Fruit fly (Drosophila melanogaster): ENCODE results near the gene Sirt4.
A peak's percentile ranks its signal among the peaks of the same experiment; 100 is the strongest.

The Sirt4 gene

DNA sequence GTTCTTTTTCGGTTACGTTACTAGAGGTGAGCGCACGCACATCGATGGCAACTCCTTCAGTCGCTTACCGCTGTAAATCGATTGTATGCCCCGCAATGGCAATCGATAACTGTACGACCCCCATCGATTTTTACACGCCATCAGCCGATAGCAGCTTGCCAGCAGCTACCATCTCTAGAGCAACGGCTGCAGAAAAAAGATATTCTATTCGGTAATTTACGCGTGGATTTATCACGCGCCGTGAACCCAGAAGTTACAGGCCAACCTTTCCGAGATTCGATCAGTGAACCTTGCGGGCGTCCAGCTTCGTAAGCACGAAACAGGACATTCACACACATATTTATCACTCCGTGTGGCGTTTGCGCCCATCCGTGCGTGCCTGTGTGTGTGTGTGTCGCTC lies at the start of gene Sirt4, which contains the start of gene CG4119:
Gene Sirt4 (minus strand): TSS at position 39 of the 400 bp plus-strand sequence.
Gene CG4119 (plus strand): TSS at position 151 of the 400 bp plus-strand sequence.
- TF ChIP-seq insv (optimal IDR thresholded peaks at IDR 0.05) = no peak
- TF ChIP-seq Myc (optimal IDR thresholded peaks at IDR 0.05) = no peak

dm6 chrX:5714786-5715185 lies 49.0 kb upstream of the Sirt4 start:
- no peak for TF ChIP-seq psq (optimal IDR thresholded peaks at IDR 0.05)
- TF ChIP-seq ttk (optimal IDR thresholded peaks at IDR 0.05) = peak; percentile 99

DNA sequence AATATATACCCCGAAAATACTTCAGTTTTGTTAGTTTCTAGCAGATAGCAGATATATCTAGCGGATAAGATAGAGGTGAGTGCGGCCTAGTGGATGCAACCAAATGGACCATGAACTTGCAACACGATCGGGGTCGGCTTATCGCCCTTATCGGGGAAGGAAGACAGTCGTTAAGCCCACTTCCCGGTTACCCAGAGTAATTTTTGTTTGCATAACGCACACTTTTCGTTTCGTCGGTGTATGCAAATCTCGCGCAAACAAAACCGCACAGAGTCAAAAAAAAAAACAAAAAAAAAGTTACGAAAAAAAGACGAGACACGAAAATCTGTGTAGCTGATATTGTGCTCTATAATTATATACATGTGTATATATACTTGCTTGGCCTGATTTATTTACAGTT lies 47.2 kb upstream of the Sirt4 start:
- TF ChIP-seq Sin3A (optimal IDR thresholded peaks at IDR 0.05) = no peak

- TF ChIP-seq h (optimal IDR thresholded peaks at IDR 0.05) = no peak
- TF ChIP-seq insv (optimal IDR thresholded peaks at IDR 0.05) = no peak
- TF ChIP-seq psq (optimal IDR thresholded peaks at IDR 0.05) = no peak
Observed at dm6 chrX:5705899-5706312, 40.2 kb upstream of the Sirt4 start.

DNA sequence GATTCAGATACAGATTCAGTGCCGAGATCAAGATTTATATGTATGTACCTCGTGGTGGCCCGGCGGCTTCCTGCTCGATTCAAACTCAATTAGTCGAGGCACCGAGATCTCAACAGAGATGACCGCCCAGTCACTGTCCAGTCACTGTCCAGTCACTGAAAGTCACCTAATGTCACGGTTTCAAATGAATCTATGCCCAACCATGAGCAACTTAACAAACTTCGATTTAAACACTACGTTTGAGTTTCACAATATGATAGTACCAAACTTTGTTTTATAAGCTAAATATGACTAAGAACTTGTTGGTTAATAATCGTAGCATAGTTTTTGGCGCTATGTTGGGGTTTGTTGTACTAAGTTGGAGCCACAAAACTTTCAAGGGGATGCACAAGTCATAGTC lies 39.4 kb upstream of the Sirt4 start:
- TF ChIP-seq psq (optimal IDR thresholded peaks at IDR 0.05) = no peak
- no peak for TF ChIP-seq Sin3A (optimal IDR thresholded peaks at IDR 0.05)
- TF ChIP-seq Myc (optimal IDR thresholded peaks at IDR 0.05) = no peak
- TF ChIP-seq h (optimal IDR thresholded peaks at IDR 0.05) = no peak
- no peak for TF ChIP-seq insv (optimal IDR thresholded peaks at IDR 0.05)
- TF ChIP-seq ttk (optimal IDR thresholded peaks at IDR 0.05) = no peak

dm6 chrX:5699824-5700498 lies 34.2 kb upstream of the Sirt4 start:
- TF ChIP-seq Sin3A (optimal IDR thresholded peaks at IDR 0.05) (no peak), ttk (optimal IDR thresholded peaks at IDR 0.05) (no peak), Myc (optimal IDR thresholded peaks at IDR 0.05) (no peak), h (optimal IDR thresholded peaks at IDR 0.05) (no peak), insv (optimal IDR thresholded peaks at IDR 0.05) (no peak), psq (optimal IDR thresholded peaks at IDR 0.05) (no peak)

DNA sequence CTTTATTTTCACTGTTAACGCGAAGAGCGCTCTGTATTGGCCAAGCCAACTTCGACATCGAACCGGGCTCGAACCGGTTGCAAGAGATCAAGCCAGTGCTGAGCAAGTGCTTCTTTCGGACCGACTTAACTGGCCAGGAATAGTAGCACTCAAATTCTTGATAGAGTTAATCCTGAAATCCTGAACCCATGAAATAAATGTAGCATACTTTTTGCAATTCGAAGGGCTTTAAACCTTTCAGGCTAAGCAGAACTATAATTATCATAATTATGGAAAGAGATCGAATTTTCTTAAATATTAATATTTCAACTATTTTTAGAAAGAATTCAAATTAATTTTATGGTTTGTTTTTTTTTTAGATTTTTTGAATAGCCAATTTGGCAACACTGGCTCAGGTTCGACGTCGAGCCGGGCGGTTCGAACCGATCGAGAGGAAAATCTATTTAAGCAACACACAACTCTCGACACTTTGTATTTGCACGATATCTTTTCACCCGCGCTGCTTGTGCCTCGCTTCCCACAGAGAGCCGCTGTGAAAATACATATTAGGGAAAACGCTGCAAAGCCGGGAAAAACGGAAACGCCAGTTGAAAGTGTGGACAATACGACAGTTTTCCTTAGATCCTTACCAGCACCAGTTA lies 32.5 kb upstream of the Sirt4 start, which contains the start of gene AdamTS-B:
Gene AdamTS-B (plus strand): TSS at position 471 of the 641 bp plus-strand sequence.
- TF ChIP-seq insv (optimal IDR thresholded peaks at IDR 0.05) (no peak), Sin3A (optimal IDR thresholded peaks at IDR 0.05) (no peak), Myc (optimal IDR thresholded peaks at IDR 0.05) (no peak), h (optimal IDR thresholded peaks at IDR 0.05) (no peak), ttk (optimal IDR thresholded peaks at IDR 0.05) (no peak), psq (optimal IDR thresholded peaks at IDR 0.05) (no peak)

DNA sequence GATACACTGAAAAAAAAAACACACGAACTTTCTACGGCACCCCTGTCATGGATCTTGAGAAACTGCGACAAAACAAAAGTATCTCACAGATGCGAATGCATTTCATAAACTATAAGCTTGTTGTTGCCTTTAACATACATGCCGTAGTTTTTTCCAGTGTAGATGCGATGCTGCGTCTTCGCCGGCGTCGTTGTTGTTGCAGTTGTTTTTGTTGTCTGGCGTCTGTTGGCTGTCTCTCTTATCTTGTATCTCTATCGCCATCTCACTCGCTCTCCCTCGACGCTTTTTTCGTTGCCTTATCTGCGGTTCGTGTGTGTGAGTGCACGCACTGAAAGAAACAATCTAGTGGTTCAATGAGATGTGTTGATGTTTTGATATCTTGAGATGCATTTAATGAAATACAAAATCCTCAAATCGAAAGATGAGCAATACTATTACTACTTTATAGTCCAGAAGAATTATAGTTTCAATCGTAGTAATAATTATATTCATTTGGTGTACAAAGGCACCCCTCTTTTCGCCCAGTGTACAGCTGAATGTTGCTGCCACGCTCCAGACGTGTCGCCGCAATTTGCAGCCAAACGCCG lies 30.8 kb upstream of the Sirt4 start:
- no peak for TF ChIP-seq psq (optimal IDR thresholded peaks at IDR 0.05)
- no peak for TF ChIP-seq Myc (optimal IDR thresholded peaks at IDR 0.05)
- no peak for TF ChIP-seq h (optimal IDR thresholded peaks at IDR 0.05)
- no peak for TF ChIP-seq Sin3A (optimal IDR thresholded peaks at IDR 0.05)
- TF ChIP-seq insv (optimal IDR thresholded peaks at IDR 0.05) = no peak
- no peak for TF ChIP-seq ttk (optimal IDR thresholded peaks at IDR 0.05)

DNA sequence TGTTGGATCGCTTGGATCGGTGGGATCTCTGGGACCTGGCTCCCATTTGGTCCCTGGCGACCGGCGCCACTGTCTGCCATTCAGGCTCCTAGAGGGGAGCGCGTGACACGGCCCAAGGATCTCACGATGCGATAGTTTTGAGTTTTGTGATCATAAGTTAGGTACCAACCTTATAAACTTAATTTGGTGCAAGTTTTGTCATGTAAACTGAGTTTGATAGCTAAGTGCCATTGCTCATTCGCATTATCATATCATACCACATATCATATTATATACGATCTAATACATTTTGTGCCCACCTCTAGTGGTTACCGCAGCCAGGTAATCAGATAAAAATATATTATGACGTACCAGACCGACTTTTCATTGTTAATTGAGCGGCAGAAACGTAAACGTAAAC lies 30.2 kb upstream of the Sirt4 start:
- no peak for TF ChIP-seq Myc (optimal IDR thresholded peaks at IDR 0.05)
- no peak for TF ChIP-seq insv (optimal IDR thresholded peaks at IDR 0.05)

dm6 chrX:5695035-5695434 lies 29.3 kb upstream of the Sirt4 start, which contains the start of gene CG3149:
Gene CG3149 (minus strand): TSS chrX:5695205.
- no peak for TF ChIP-seq Sin3A (optimal IDR thresholded peaks at IDR 0.05)
- no peak for TF ChIP-seq psq (optimal IDR thresholded peaks at IDR 0.05)
- TF ChIP-seq Myc (optimal IDR thresholded peaks at IDR 0.05) = no peak
- TF ChIP-seq insv (optimal IDR thresholded peaks at IDR 0.05) = no peak
- no peak for TF ChIP-seq h (optimal IDR thresholded peaks at IDR 0.05)
- TF ChIP-seq ttk (optimal IDR thresholded peaks at IDR 0.05) = no peak

DNA sequence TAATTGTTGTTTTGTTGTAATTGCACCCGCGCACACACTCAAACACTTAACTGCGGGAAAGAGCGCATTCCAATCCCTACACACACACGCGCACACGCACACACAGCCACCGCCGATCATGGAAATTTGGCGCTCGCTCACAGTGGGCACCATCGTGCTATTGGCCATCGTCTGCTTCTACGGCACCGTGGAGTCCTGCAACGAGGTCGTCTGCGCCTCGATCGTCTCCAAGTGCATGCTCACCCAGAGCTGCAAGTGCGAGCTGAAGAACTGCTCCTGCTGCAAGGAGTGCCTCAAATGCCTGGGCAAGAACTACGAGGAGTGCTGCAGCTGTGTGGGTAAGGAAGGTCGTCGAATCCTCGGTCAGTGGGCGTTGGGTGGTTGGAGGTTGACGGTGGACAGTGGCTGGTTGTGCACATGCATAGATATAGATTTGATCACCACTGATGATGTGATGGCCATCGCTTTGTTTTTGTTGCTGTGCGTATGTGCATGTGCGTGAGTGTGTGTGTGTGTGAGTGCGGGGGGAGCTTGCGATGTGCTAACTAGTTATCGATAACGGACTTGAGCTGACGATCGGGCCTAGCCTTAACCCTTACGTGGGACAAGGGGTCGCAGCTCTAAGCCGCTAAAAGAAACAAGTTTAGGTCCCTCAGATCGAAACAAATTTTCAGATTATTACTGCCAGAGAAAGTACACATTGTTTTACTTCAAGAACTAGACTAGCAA lies 25.1 kb upstream of the Sirt4 start:
- TF ChIP-seq Sin3A (optimal IDR thresholded peaks at IDR 0.05) (no peak), ttk (optimal IDR thresholded peaks at IDR 0.05) (no peak), insv (optimal IDR thresholded peaks at IDR 0.05) (no peak), Myc (optimal IDR thresholded peaks at IDR 0.05) (no peak), psq (optimal IDR thresholded peaks at IDR 0.05) (no peak), h (optimal IDR thresholded peaks at IDR 0.05) (no peak)

DNA sequence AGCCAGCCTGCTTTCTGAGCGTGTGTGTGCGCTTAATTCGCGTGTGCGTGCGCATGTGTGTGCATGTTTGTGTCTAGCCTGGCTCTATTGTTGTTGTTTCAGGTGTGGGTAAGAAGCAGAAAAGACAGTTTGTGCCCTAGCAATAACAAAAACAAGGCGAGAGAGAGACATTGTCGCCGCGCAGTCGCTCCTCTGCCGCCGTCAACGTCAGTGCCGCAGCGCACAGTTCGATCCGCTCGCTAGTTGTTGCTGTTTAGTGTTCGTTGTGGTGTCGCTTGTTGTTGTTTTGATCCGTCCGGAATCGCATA lies 24.4 kb upstream of the Sirt4 start:
- TF ChIP-seq ttk (optimal IDR thresholded peaks at IDR 0.05) = no peak
- no peak for TF ChIP-seq insv (optimal IDR thresholded peaks at IDR 0.05)
- TF ChIP-seq h (optimal IDR thresholded peaks at IDR 0.05) = no peak
- no peak for TF ChIP-seq Sin3A (optimal IDR thresholded peaks at IDR 0.05)
- TF ChIP-seq Myc (optimal IDR thresholded peaks at IDR 0.05) = no peak
